Worm (Caenorhabditis elegans): Measurements from ENCODE around the gene M01F1.4.

DNA sequence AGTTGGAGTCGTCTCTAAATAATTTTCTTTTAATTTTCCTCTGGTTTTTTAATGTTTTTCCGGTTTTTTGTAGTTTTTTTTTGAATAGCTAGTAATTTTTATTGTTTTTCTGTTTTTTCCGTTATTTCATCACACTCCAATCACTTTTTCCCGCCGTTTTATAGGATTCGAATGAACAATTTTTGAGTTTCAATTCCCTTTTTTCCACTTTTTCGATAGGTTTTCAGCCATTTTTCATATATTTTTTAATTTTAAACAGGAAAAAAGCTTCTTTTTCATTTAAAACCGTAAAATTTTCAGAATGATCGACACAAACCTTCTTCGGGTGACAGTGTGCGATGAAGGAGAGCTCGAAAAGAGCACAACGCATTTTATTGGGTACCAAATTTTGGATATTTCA is 48.4 kb downstream of the M01F1.4 start, which contains the start of gene pph-6:
- TF ChIP-seq rpc-1 (optimal IDR thresholded peaks at IDR 0.05), result no peak
- no peak for TF ChIP-seq rpc-1 (tag; optimal IDR thresholded peaks at IDR 0.05)
- TF ChIP-seq dpff-1 (tag; optimal IDR thresholded peaks at IDR 0.05), result no peak
- TF ChIP-seq lin-35 (GFP tag; optimal IDR thresholded peaks at IDR 0.05), result no peak
- no peak for TF ChIP-seq F57C9.4 (tag; optimal IDR thresholded peaks at IDR 0.05)
- no peak for TF ChIP-seq atf-7 (tag; optimal IDR thresholded peaks at IDR 0.05)
- no peak for TF ChIP-seq attf-5 (GFP tag; optimal IDR thresholded peaks at IDR 0.05)
- TF ChIP-seq hlh-12 (tag; optimal IDR thresholded peaks at IDR 0.05), result no peak
- no peak for TF ChIP-seq attf-3 (GFP tag; conservative IDR thresholded peaks at IDR 0.05)
- TF ChIP-seq unc-62 (GFP tag; optimal IDR thresholded peaks at IDR 0.05), result no peak
- TF ChIP-seq F57A8.1 (GFP tag; optimal IDR thresholded peaks at IDR 0.05), result no peak
- TF ChIP-seq snpc-4 (GFP tag; optimal IDR thresholded peaks at IDR 0.05), result no peak
- no peak for TF ChIP-seq snpc-4 (tag; optimal IDR thresholded peaks at IDR 0.05)
- TF ChIP-seq B0035.1 (tag; optimal IDR thresholded peaks at IDR 0.05), result no peak
- TF ChIP-seq ama-1 (optimal IDR thresholded peaks at IDR 0.05), result no peak
- TF ChIP-seq ama-1 (GFP tag; optimal IDR thresholded peaks at IDR 0.05), result no peak
- TF ChIP-seq die-1 (tag; optimal IDR thresholded peaks at IDR 0.05), result no peak
